Fruit fly (Drosophila melanogaster) S2 (cell line): ENCODE measurements around the gene Mrgn1.

Experiments used
- CG8478 ChIP-seq: fragments of >200 bp; optimal IDR thresholded peaks from 2 replicates; lab custom pipeline; 2018
- CTCF ChIP-seq, 2 experiments: fragments of >200 bp; optimal IDR thresholded peaks; 2 replicates each; lab custom pipeline; 2018

- no peak for TF ChIP-seq CG8478 (lab: Kevin White, UChicago)
- no peak for TF ChIP-seq CTCF (optimal IDR thresholded peaks at IDR 0.05; lab: Kevin White, UChicago)
Measured at dm6 chrX:13676458-13676944, 45.3 kb downstream of the Mrgn1 start, which contains the start of gene CG11162.
